Worm (Caenorhabditis elegans) whole organism, mixed stage, embryonic: Measurements from ENCODE around the gene C46A5.1.

Experiments
- bed-3 ChIP-seq: fragments of 200-800 bp; sonication (Bioruptor generic); optimal IDR thresholded peaks from 3 replicates; lab custom pipeline; 2018; ENCODE audit warnings: mild to moderate bottlenecking, missing genetic modification characterization, moderate library complexity, missing compliant biosample characterization
- blmp-1 ChIP-seq: fragments of 150-350 bp; optimal IDR thresholded peaks from 2 replicates; lab custom pipeline; 2014; ENCODE audit warnings: missing biosample characterization, missing genetic modification characterization
- nhr-12 ChIP-seq: fragments of 150-350 bp; optimal IDR thresholded peaks from 2 replicates; lab custom pipeline; 2014; ENCODE audit warnings: missing biosample characterization, missing genetic modification characterization
- nhr-237 ChIP-seq: fragments of 150-350 bp; optimal IDR thresholded peaks from 2 replicates; lab custom pipeline; 2014; ENCODE audit warnings: missing biosample characterization, missing genetic modification characterization
- nhr-28 ChIP-seq: fragments of 150-350 bp; optimal IDR thresholded peaks from 2 replicates; lab custom pipeline; 2014; ENCODE audit warnings: missing biosample characterization, missing genetic modification characterization
- snpc-4 ChIP-seq: fragments of 150-350 bp; optimal IDR thresholded peaks from 2 replicates; lab custom pipeline; 2014; ENCODE audit warnings: missing biosample characterization, missing genetic modification characterization
- zip-8 ChIP-seq: fragments of 150-350 bp; optimal IDR thresholded peaks from 2 replicates; lab custom pipeline; 2014; ENCODE audit warnings: missing biosample characterization, missing genetic modification characterization
- ztf-11 ChIP-seq: fragments of 150-350 bp; optimal IDR thresholded peaks from 2 replicates; lab custom pipeline; 2014; ENCODE audit warnings: missing biosample characterization, missing genetic modification characterization

ce11 chrIV:7794709-7795108 lies 31.0 kb downstream of the C46A5.1 start, which contains the start of gene ntp-1:
- no peak for TF ChIP-seq blmp-1
- TF ChIP-seq nhr-12 (tag; lab: Kevin White, UChicago), result no peak
- no peak for TF ChIP-seq snpc-4 (tag; lab: Kevin White, UChicago)
- TF ChIP-seq ztf-11 (tag; lab: Kevin White, UChicago), result no peak
- TF ChIP-seq bed-3 (GFP tag; lab: Kevin White, UChicago), result no peak
- no peak for TF ChIP-seq zip-8
- no peak for TF ChIP-seq nhr-28 (tag; lab: Kevin White, UChicago)
- no peak for TF ChIP-seq nhr-237 (tag; lab: Kevin White, UChicago)
